Worm (Caenorhabditis elegans): ENCODE results near the gene epg-4.

ce11 chrIII:7148191-7148590 is 33.8 kb upstream of the epg-4 start:
- TF ChIP-seq unc-62 (GFP tag; optimal IDR thresholded peaks at IDR 0.05 in 1 of 2) (no peak), unc-62 (tag; optimal IDR thresholded peaks at IDR 0.05) (no peak), F26F4.8 (GFP tag; conservative IDR thresholded peaks at IDR 0.05) (no peak), set-16 (GFP tag; IDR thresholded peaks at IDR 0.05) (no peak), lim-7 (GFP tag; IDR thresholded peaks at IDR 0.05) (no peak), ZK546.5 (tag; optimal IDR thresholded peaks at IDR 0.05) (no peak), daf-12 (tag; optimal IDR thresholded peaks at IDR 0.05) (no peak), tag-97 (GFP tag; IDR thresholded peaks at IDR 0.05) (no peak), ceh-82 (tag; optimal IDR thresholded peaks at IDR 0.05) (no peak), nhr-77 (tag; optimal IDR thresholded peaks at IDR 0.05) (no peak)
